ENCODE assay signal across 2 worm cellular contexts in the genomic region with DNA sequence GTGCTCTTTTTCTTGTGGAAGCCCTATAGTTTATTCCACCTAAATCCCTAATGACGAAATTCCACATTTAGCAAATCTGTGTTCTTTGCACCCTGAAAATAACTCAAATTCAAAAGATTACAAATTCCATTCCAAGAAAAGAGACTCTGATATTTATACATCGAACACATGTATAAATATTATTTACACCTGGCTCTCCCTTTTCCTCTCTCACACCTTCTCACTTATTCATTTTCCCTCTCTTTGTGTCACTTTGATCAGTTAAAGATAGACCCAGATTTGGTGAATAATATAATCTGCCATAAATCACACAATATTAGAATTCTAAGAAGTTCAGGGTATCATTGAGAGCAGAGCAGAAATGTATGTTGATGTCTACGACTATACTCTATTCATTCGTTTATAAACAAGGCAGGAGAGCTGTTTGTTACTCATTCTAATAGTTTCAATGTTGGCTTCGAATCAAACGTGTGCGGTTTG.
TF ChIP-seq lines count a peak whose summit lies in the region.

A gene (plus strand): TSS at position 430 of the 480 bp plus-strand sequence.

TF ChIP-seq in whole organism, L1 larva, 84 proteins besides CTCF, POLR2A, EP300 and RAD21:
- TF ChIP-seq egl-13 (tag; optimal IDR thresholded peaks at IDR 0.05; lab: Kevin White, UChicago) (no peak), nhr-47 (tag; optimal IDR thresholded peaks at IDR 0.05; lab: Kevin White, UChicago) (peak; percentile 59), hlh-4 (tag; optimal IDR thresholded peaks at IDR 0.05; lab: Kevin White, UChicago) (peak; percentile 35), dsc-1 (tag; optimal IDR thresholded peaks at IDR 0.05; lab: Kevin White, UChicago) (peak; percentile 47), pax-3 (tag; optimal IDR thresholded peaks at IDR 0.05; lab: Kevin White, UChicago) (peak; percentile 38), fkh-8 (tag; optimal IDR thresholded peaks at IDR 0.05; lab: Kevin White, UChicago) (peak; percentile 63), nhr-20 (tag; optimal IDR thresholded peaks at IDR 0.05; lab: Kevin White, UChicago) (peak; percentile 50), xbp-1 (tag; optimal IDR thresholded peaks at IDR 0.05; lab: Kevin White, UChicago) (no peak), C16A3.4 (tag; optimal IDR thresholded peaks at IDR 0.05; lab: Kevin White, UChicago) (no peak), nhr-71 (tag; optimal IDR thresholded peaks at IDR 0.05; lab: Kevin White, UChicago) (peak; percentile 47), tlp-1 (tag; optimal IDR thresholded peaks at IDR 0.05; lab: Kevin White, UChicago) (no peak), ets-5 (GFP tag; IDR thresholded peaks at IDR 0.05; lab: Robert Waterston, UW) (no peak)

TF ChIP-seq in whole organism, L4 larva, 104 proteins besides CTCF, POLR2A, EP300 and RAD21:
- TF ChIP-seq nhr-102 (tag; optimal IDR thresholded peaks at IDR 0.05; lab: Kevin White, UChicago) (no peak), nhr-11 (tag; optimal IDR thresholded peaks at IDR 0.05; lab: Kevin White, UChicago) (peak; percentile 31)
